Fruit fly (Drosophila melanogaster) whole organism: ENCODE results near the gene CCKLR-17D3.

ENCODE experiments used
- CG8478 ChIP-seq: fragments of >200 bp; optimal IDR thresholded peaks from 2 replicates; lab custom pipeline; 2018; ENCODE audit warnings: inconsistent platforms
- Dll ChIP-seq: fragments of >200 bp; optimal IDR thresholded peaks from 2 replicates; lab custom pipeline; 2017
- psq ChIP-seq: fragments of >200 bp; optimal IDR thresholded peaks from 2 replicates; lab custom pipeline; 2017

DNA sequence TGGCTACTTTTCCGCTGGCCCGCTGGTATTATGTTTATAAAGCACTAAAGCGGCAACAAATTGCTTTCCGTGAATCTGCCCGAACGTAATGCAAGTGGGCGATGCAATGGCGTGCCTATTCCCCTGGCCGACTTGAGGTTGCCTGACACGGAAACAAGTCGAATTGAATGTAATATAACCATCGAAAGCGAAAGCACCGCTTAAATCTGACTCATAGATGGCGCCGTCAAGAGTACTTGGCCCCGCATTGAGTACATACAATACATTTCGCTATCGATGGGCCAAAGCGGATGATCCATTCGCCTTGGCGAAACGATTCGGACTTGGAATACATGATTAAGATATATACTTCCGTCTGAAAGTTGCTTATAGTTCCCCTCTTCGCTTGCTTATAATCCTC lies 6.4 kb upstream of the CCKLR-17D3 start:
- TF ChIP-seq Dll (lab: Kevin White, UChicago) (no peak), CG8478 (lab: Kevin White, UChicago) (no peak), psq (lab: Kevin White, UChicago) (no peak)
